Fruit fly (Drosophila melanogaster): ENCODE data around the gene grk.

grk gene

DNA sequence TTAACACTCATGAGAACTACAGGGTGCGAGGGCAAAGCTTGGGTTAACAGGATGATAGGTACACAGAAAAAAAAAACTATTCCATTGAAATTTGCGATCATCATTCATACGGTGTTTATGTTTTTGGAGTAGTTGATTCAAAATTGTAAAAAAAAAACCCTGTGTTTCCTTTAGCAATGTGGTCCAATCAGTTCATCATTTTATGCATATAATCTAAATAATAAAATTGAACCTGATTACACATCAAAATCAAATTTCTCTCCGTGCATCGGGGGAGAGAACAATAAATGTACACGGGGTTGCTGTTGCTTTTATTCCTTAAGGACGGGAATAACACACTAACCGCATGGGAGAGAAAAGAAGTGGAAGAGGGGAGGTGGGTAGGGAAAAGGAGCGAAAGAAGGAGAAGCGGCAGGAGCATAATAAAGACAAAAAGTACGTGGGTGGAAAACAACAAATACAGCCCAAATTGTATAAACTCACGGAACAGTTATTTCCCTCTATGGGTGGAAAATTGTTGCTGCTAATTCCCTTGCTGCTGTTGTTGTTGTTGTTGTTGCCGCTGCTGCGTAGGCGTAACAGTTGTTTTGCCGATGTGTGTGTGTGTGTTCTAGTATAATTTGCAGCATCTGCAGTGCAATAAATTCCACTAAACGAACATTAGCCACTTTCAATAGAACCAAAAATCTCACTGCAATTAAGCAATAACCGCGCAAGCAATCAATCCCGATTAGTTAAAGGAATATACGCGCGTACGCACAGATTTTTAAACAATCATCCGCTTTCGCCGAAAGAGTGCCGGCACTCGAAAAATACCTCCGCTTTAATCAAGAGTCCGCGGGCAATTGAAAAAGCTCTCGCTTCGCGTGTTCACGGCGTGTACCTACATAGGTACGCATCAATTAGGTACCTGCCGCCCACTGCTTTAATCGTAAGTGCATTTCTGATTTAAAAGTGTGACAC is 30.0 kb upstream of the grk start, which contains the start of gene Agpat2:
TSS of gene Agpat2 (minus strand) at position 851 of the 963 bp plus-strand sequence.
- TF ChIP-seq Dll (optimal IDR thresholded peaks at IDR 0.05) (no peak), psq (optimal IDR thresholded peaks at IDR 0.05) (no peak), EcR (GFP tag; optimal IDR thresholded peaks at IDR 0.05) (no peak), CG8478 (optimal IDR thresholded peaks at IDR 0.05) (no peak), pan (optimal IDR thresholded peaks at IDR 0.05) (no peak), usp (GFP tag; optimal IDR thresholded peaks at IDR 0.05) (no peak)

dm6 chr2L:8461782-8462453 is 28.5 kb upstream of the grk start:
- TF ChIP-seq psq (optimal IDR thresholded peaks at IDR 0.05), result no peak
- TF ChIP-seq CG8478 (optimal IDR thresholded peaks at IDR 0.05), result no peak
- TF ChIP-seq pan (optimal IDR thresholded peaks at IDR 0.05), result no peak
- no peak for TF ChIP-seq usp (GFP tag; optimal IDR thresholded peaks at IDR 0.05)
- TF ChIP-seq Dll (optimal IDR thresholded peaks at IDR 0.05), result no peak
- TF ChIP-seq EcR (GFP tag; optimal IDR thresholded peaks at IDR 0.05), result no peak

DNA sequence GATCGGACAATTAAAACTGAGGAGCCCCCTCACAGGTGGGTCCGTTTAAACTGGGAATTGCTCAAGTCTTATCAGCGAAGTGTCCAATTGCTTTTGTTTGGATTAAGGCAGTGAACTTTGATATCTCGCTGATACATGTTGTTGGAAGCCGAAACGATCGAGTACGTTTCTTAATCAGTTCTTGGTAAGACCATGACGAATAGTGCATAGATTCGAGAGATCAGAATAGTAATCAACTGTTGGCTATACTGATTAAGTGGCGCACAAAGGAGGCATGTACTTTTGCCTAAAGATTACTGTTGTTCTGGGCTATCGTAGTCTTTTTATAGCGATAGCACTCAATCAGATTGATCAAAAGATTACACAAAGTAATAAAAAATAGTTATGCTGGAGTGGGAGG is 18.1 kb upstream of the grk start:
- TF ChIP-seq Dll (optimal IDR thresholded peaks at IDR 0.05) (no peak), EcR (GFP tag; optimal IDR thresholded peaks at IDR 0.05) (no peak), pan (optimal IDR thresholded peaks at IDR 0.05) (no peak), CG8478 (optimal IDR thresholded peaks at IDR 0.05) (no peak), psq (optimal IDR thresholded peaks at IDR 0.05) (no peak), usp (GFP tag; optimal IDR thresholded peaks at IDR 0.05) (no peak)

DNA sequence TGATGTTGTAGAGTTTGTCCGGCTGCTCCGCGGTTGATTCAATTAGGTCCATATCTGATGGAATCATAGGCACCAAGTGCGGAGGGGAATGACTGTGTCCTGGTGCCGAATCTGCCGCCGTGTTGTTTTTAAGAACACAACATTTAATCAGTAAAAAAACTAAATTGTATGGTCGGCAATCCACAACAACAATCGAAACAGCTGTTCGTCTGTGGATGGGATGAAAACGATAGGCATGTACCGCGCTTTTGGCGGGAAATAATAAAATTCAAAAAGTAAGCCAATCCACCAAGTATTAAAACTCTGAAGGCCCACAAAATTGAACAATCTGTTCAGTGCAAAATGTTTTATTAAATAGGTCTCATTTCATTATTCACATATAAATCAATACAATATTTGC is 16.0 kb upstream of the grk start, which contains the start of gene Aasdh:
TSS of gene Aasdh (minus strand) at position 219 of the 400 bp plus-strand sequence.
- no peak for TF ChIP-seq EcR (GFP tag; optimal IDR thresholded peaks at IDR 0.05)
- no peak for TF ChIP-seq CG8478 (optimal IDR thresholded peaks at IDR 0.05)
- TF ChIP-seq usp (GFP tag; optimal IDR thresholded peaks at IDR 0.05), result no peak
- no peak for TF ChIP-seq pan (optimal IDR thresholded peaks at IDR 0.05)
- TF ChIP-seq psq (optimal IDR thresholded peaks at IDR 0.05), result no peak
- no peak for TF ChIP-seq Dll (optimal IDR thresholded peaks at IDR 0.05)

DNA sequence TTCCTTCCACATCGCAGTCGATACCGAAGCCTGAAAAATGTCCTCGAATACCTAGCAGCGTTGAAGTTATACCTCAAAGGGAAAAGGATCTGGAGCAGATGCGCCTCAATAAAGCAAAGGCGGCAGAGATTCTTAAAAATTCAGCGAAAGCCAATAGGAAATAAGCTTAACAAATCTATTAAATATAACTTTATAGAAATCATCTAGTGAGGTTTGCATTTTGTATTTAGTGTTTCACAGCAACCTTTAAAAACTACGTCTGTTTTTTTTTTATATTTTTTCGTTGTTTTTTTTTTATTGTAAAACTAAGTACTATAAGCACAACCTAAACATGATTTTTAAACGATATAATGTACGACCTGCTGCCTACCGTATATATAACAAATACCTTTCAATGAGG is 8.7 kb upstream of the grk start, which contains the start of gene CG31897:
TSS of gene CG31897 (plus strand) at position 301 of the 400 bp plus-strand sequence.
- TF ChIP-seq CG8478 (optimal IDR thresholded peaks at IDR 0.05) (no peak), Dll (optimal IDR thresholded peaks at IDR 0.05) (no peak), usp (GFP tag; optimal IDR thresholded peaks at IDR 0.05) (no peak), pan (optimal IDR thresholded peaks at IDR 0.05) (no peak), psq (optimal IDR thresholded peaks at IDR 0.05) (no peak), EcR (GFP tag; optimal IDR thresholded peaks at IDR 0.05) (no peak)

DNA sequence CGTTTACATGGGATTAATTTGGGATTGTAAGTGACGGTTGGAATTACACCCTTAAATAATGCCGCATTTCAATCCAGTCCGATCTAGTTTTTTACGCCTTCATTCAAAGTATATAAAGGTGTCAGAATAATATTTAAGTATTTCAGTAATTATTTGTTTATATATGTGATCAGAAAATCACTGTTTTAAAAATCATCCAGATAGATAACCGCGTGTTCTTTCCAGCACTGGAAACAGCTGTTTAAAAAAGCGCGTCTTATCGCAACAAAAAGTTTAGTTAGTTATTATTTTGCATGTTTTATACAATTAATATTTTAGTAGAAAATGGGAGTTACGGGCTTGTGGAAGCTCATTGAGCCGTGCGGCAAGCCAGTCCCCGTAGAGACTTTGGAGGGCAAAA is 4.7 kb upstream of the grk start, which contains the start of gene mus201:
TSS of gene mus201 (plus strand) at position 118 of the 400 bp plus-strand sequence.
- TF ChIP-seq psq (optimal IDR thresholded peaks at IDR 0.05), result no peak
- TF ChIP-seq usp (GFP tag; optimal IDR thresholded peaks at IDR 0.05), result no peak
- no peak for TF ChIP-seq pan (optimal IDR thresholded peaks at IDR 0.05)
- no peak for TF ChIP-seq EcR (GFP tag; optimal IDR thresholded peaks at IDR 0.05)
- no peak for TF ChIP-seq CG8478 (optimal IDR thresholded peaks at IDR 0.05)
- TF ChIP-seq Dll (optimal IDR thresholded peaks at IDR 0.05), result no peak

dm6 chr2L:8437176-8437575 is 3.8 kb upstream of the grk start, which contains the start of the genes D12 and Chrac-14:
Gene D12, minus strand, starts transcription at chr2L:8437365.
Gene Chrac-14, plus strand, starts transcription at chr2L:8437405.
- TF ChIP-seq EcR (GFP tag; optimal IDR thresholded peaks at IDR 0.05), result no peak
- no peak for TF ChIP-seq psq (optimal IDR thresholded peaks at IDR 0.05)
- TF ChIP-seq Dll (optimal IDR thresholded peaks at IDR 0.05), result no peak
- no peak for TF ChIP-seq pan (optimal IDR thresholded peaks at IDR 0.05)
- TF ChIP-seq CG8478 (optimal IDR thresholded peaks at IDR 0.05), result no peak
- TF ChIP-seq usp (GFP tag; optimal IDR thresholded peaks at IDR 0.05), result no peak

DNA sequence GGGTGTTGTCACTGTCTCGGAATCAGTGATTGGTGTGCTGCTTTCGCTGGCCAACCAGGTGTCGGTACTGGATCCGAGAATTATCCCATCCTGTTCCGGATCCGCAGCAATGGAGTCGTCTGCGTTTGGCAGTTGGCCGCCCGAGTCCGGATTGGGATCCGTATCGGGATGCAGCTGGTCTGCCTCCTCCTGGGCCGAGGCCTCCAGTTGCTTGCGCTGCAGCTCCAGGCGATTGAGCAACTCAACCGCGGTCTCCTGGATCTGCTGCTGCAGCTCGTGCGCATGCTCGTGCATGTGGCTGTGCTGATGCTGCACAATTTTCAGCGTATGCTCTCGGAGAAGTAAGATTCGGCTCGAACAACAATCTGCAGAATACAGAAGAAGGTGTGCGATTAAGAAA is 1.3 kb downstream of the grk start:
- TF ChIP-seq usp (GFP tag; optimal IDR thresholded peaks at IDR 0.05) (no peak), pan (optimal IDR thresholded peaks at IDR 0.05) (no peak), CG8478 (optimal IDR thresholded peaks at IDR 0.05) (no peak), Dll (optimal IDR thresholded peaks at IDR 0.05) (no peak), psq (optimal IDR thresholded peaks at IDR 0.05) (no peak), EcR (GFP tag; optimal IDR thresholded peaks at IDR 0.05) (no peak)

DNA sequence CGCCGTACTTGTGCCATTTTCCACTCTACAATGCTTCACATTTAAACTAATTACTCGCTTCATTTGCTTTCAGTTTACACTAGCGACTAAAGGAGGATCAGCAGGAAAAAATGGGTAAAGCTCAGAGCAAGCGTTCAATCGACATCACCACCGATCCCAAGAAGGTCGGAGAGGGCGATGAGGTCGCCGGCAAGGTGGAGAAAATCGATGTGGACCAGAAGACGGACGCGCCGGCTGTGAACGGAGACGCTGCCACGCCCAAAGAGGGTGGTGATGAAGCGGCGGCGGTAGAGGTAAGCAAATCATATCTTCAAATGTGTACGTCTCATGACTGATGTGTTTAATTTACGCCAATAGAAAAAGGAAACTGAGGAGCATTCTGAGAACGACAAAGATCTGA is 6.6 kb downstream of the grk start:
- TF ChIP-seq usp (GFP tag; optimal IDR thresholded peaks at IDR 0.05), result no peak
- TF ChIP-seq Dll (optimal IDR thresholded peaks at IDR 0.05), result no peak
- no peak for TF ChIP-seq psq (optimal IDR thresholded peaks at IDR 0.05)

DNA sequence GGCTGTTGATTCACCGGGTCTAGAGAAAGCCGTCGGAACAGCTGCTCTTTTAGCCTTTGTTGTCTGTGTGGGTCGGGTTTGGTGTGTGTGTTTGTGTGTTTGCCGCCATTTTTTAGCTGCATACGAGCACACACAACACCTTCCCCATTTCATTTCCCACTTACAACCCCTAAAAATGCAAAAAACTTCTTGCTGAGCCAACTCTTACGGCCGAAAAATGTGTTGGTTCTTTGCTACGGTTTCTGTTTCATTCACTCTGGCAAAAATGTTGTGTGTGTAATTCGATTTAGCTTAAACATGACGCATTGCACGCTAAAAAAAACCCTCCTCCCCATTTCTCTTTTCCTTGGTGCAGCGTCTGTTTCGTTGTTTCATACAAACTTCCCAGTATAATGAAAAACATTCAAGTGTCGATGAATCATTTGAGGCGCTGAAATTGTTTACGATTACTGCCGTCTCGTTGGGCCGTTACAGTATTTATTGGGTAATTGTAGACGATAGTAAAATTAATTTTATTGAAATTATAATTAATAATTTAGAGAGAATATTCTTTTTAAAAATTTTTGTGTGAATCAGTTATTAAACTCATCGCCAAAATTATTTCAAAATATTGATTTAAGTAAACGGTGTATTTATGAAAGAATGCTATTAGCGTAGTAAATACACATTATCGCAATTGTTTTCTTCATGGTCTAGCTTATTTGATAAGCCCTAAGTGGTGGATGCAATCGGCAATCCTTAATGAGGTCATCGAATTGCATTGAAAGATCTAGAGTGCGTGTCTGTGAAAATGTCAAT is 7.2 kb downstream of the grk start:
- no peak for TF ChIP-seq CG8478 (optimal IDR thresholded peaks at IDR 0.05)
- no peak for TF ChIP-seq EcR (GFP tag; optimal IDR thresholded peaks at IDR 0.05)
- TF ChIP-seq usp (GFP tag; optimal IDR thresholded peaks at IDR 0.05), result no peak
- no peak for TF ChIP-seq pan (optimal IDR thresholded peaks at IDR 0.05)
- TF ChIP-seq psq (optimal IDR thresholded peaks at IDR 0.05), result no peak
- no peak for TF ChIP-seq Dll (optimal IDR thresholded peaks at IDR 0.05)

DNA sequence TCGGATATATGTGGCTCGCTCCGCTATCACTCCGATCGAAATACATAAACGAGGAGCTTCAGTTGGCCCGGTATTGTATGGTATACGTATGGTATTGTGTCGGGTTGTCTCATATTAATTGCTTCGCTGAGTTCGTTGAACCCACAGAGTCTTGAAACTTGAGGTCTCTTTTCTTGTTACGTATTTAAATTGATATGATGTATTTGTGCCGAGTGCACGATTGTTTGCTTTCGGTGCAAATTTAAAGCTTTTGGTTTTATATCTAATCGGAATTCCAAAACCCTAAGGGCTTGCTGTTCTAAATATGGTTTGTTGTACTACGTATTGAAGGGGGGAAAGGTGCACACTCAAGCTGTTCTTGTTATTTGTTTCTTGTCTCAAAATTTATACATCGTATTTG is 8.2 kb downstream of the grk start:
- no peak for TF ChIP-seq CG8478 (optimal IDR thresholded peaks at IDR 0.05)
- no peak for TF ChIP-seq Dll (optimal IDR thresholded peaks at IDR 0.05)
- TF ChIP-seq usp (GFP tag; optimal IDR thresholded peaks at IDR 0.05), result no peak
- no peak for TF ChIP-seq psq (optimal IDR thresholded peaks at IDR 0.05)
- TF ChIP-seq EcR (GFP tag; optimal IDR thresholded peaks at IDR 0.05), result peak in 1 of 2 experiments; percentile 20
